Fruit fly (Drosophila melanogaster) whole organism, pupa: Measurements from ENCODE around the gene CG11052.
"Not testable (repeated sequence)": the region's sequence is repeated elsewhere in the genome, so short reads cannot be mapped to it uniquely, and the experiment has no call there.

Experiments
- CG10348 ChIP-seq: fragments of 200-800 bp; sonication (Bioruptor generic); IDR thresholded peaks from 2 replicates; pipeline ENCODE4 v1.3.6; 2022; ENCODE audit warnings: missing biosample characterization, missing genetic modification characterization
- CG12605 ChIP-seq: fragments of 200-800 bp; sonication (Bioruptor generic); IDR thresholded peaks from 2 replicates; pipeline ENCODE4 v1.3.6; 2022; ENCODE audit warnings: missing biosample characterization, missing genetic modification characterization
- CG13204 ChIP-seq: fragments of 200-800 bp; sonication (Bioruptor generic); optimal IDR thresholded peaks from 2 replicates; lab custom pipeline; 2018; ENCODE audit warnings: missing biosample characterization, mild to moderate bottlenecking, missing genetic modification characterization, moderate library complexity
- CG14655 ChIP-seq: fragments of 200-800 bp; sonication (Bioruptor generic); optimal IDR thresholded peaks from 3 replicates; lab custom pipeline; 2017; ENCODE audit warnings: mild to moderate bottlenecking, missing biosample characterization, missing genetic modification reagents, missing genetic modification characterization
- CG15710 ChIP-seq: fragments of 200-800 bp; sonication (Bioruptor generic); optimal IDR thresholded peaks from 2 replicates; lab custom pipeline; 2018; ENCODE audit warnings: missing biosample characterization, mild to moderate bottlenecking, missing genetic modification characterization, moderate library complexity
- CG17806 ChIP-seq: fragments of 200-800 bp; sonication (Bioruptor generic); optimal IDR thresholded peaks from 2 replicates; lab custom pipeline; 2018; ENCODE audit warnings: missing biosample characterization, mild to moderate bottlenecking, missing genetic modification characterization, moderate library complexity
- CG32121 ChIP-seq: fragments of 200-800 bp; sonication (Bioruptor generic); IDR thresholded peaks from 2 replicates; pipeline ENCODE4 v1.3.6; 2022; ENCODE audit warnings: missing biosample characterization, missing genetic modification characterization
- CG34367 ChIP-seq: fragments of 200-800 bp; sonication (Bioruptor generic); optimal IDR thresholded peaks from 2 replicates; lab custom pipeline; 2018; ENCODE audit warnings: missing biosample characterization, mild to moderate bottlenecking, missing genetic modification characterization
- CG4496 ChIP-seq: fragments of 200-800 bp; sonication (Bioruptor generic); IDR thresholded peaks from 3 replicates; pipeline ENCODE4 v1.3.6; 2022; ENCODE audit warnings: missing biosample characterization, missing genetic modification characterization
- CG8159 ChIP-seq: fragments of 200-800 bp; sonication (Bioruptor generic); optimal IDR thresholded peaks from 3 replicates; lab custom pipeline; 2018; ENCODE audit warnings: missing biosample characterization, mild to moderate bottlenecking, missing genetic modification characterization, moderate library complexity
- CG8301 ChIP-seq: fragments of 200-800 bp; sonication (Bioruptor generic); optimal IDR thresholded peaks from 2 replicates; lab custom pipeline; 2018; ENCODE audit warnings: missing biosample characterization, mild to moderate bottlenecking, missing genetic modification characterization
- CG9948 ChIP-seq: fragments of 200-800 bp; sonication (Bioruptor generic); optimal IDR thresholded peaks from 2 replicates; lab custom pipeline; 2018; ENCODE audit warnings: missing biosample characterization, mild to moderate bottlenecking, missing genetic modification characterization, moderate library complexity
- D1 ChIP-seq: fragments of 200-800 bp; sonication (Bioruptor generic); optimal IDR thresholded peaks from 2 replicates; lab custom pipeline; 2018; ENCODE audit warnings: missing biosample characterization, mild to moderate bottlenecking, missing genetic modification characterization, moderate library complexity
- EcR ChIP-seq: fragments of 200-800 bp; sonication (Bioruptor generic); optimal IDR thresholded peaks from 3 replicates; lab custom pipeline; 2019; ENCODE audit warnings: missing biosample characterization, missing genetic modification characterization, mild to moderate bottlenecking, moderate library complexity, missing genetic modification reagents
- Ets98B ChIP-seq: fragments of 200-800 bp; sonication (Bioruptor generic); IDR thresholded peaks from 2 replicates; pipeline ENCODE4 v1.3.6; 2022; ENCODE audit warnings: missing biosample characterization, missing genetic modification characterization
- Pif1A ChIP-seq: fragments of 200-800 bp; sonication (Bioruptor generic); optimal IDR thresholded peaks from 3 replicates; lab custom pipeline; 2016; ENCODE audit warnings: missing biosample characterization, missing genetic modification characterization
- Pif1B ChIP-seq: fragments of 200-800 bp; sonication (Bioruptor generic); optimal IDR thresholded peaks from 3 replicates; lab custom pipeline; 2016; ENCODE audit warnings: missing biosample characterization, missing genetic modification characterization
- Snoo ChIP-seq: fragments of 200-800 bp; sonication (Bioruptor generic); optimal IDR thresholded peaks from 3 replicates; lab custom pipeline; 2017; ENCODE audit warnings: missing biosample characterization, mild to moderate bottlenecking, missing genetic modification characterization, inconsistent platforms
- fd96Ca ChIP-seq: fragments of 200-800 bp; sonication (Bioruptor generic); IDR thresholded peaks from 3 replicates; pipeline ENCODE4 v1.3.6; 2022; ENCODE audit warnings: missing biosample characterization, missing genetic modification characterization
- gl ChIP-seq: fragments of 200-800 bp; sonication (Bioruptor generic); optimal IDR thresholded peaks from 2 replicates; lab custom pipeline; 2018; ENCODE audit warnings: missing biosample characterization, mild to moderate bottlenecking, missing genetic modification characterization
- rn ChIP-seq: fragments of 200-800 bp; sonication (Bioruptor generic); IDR thresholded peaks from 2 replicates; pipeline ENCODE4 v1.3.6; 2022; ENCODE audit warnings: missing biosample characterization, missing genetic modification characterization

CG11052 gene

dm6 chr3R:8009080-8009620 lies at the start of gene CG11052, which contains the start of gene CG3223:
Gene CG11052 (minus strand): TSS chr3R:8009297.
Gene CG3223 (plus strand): TSS chr3R:8009400.
- TF ChIP-seq D1, result no peak
- peak; percentile 17 for TF ChIP-seq Snoo (tag; lab: Kevin White, UChicago)
- TF ChIP-seq CG4496 (GFP tag; lab: Robert Waterston, UW), result peak; percentile 36; the same call in 1 of the 3 replicates
- no peak for TF ChIP-seq CG15710
- peak; percentile 94 for TF ChIP-seq EcR (GFP tag; lab: Kevin White, UChicago)
- no peak for TF ChIP-seq Pif1A (GFP tag; lab: Kevin White, UChicago)
- 0 out of 2 replicates have a peak, but pooled peaks have one; percentile 6 for TF ChIP-seq Ets98B (GFP tag; lab: Robert Waterston, UW)
- TF ChIP-seq CG32121 (GFP tag; lab: Robert Waterston, UW), result no peak

dm6 chr3R:8049373-8049772 lies 40.3 kb upstream of the CG11052 start, which contains the start of gene CG43061:
Gene CG43061 (plus strand): TSS chr3R:8049673.
- not testable (repeated sequence) for TF ChIP-seq CG9948 (tag; lab: Kevin White, UChicago); CG34367 (tag; lab: Kevin White, UChicago); rn (GFP tag; lab: Robert Waterston, UW)

dm6 chr3R:8048867-8049266 lies 39.8 kb upstream of the CG11052 start, which contains the start of gene CG43618:
Gene CG43618 (plus strand): TSS chr3R:8049167.
- not testable (repeated sequence) for TF ChIP-seq CG14655 (GFP tag; lab: Kevin White, UChicago); CG34367 (tag; lab: Kevin White, UChicago); CG17806 (tag; lab: Kevin White, UChicago)
- TF ChIP-seq, all 21 proteins: peak for 0; not testable (repeated sequence) for 21

DNA sequence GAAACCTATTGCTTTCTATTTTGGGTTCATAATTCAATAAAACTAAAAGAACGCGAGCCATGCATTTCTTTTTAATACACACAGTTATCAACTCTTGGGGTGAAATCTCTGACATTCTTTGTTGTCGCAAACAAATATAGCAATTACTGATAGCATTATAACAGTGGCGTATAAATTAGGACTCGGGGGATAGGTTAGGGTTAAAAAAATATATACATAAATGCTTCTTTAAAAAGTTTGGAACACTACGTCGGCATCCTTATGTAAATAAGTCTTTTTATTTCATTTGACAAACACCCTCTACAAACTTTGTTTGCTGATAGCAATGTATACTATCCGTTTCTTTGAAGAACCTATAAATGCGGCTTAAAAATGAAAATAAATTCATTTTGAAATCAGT lies 31.7 kb upstream of the CG11052 start, which contains the start of gene CG43060:
Gene CG43060, plus strand, starts transcription at position 382 of the 400 bp plus-strand sequence.
- no peak for TF ChIP-seq CG32121 (GFP tag; lab: Robert Waterston, UW)
- TF ChIP-seq CG13204, result no peak
- TF ChIP-seq CG10348 (GFP tag; lab: Robert Waterston, UW), result no peak
- TF ChIP-seq gl, result no peak
- peak; percentile 50; the same call in 2 of the 3 replicates for TF ChIP-seq CG4496 (GFP tag; lab: Robert Waterston, UW)
- TF ChIP-seq fd96Ca (GFP tag; lab: Robert Waterston, UW), result no peak
- no peak for TF ChIP-seq CG34367 (tag; lab: Kevin White, UChicago)
- TF ChIP-seq CG17806 (tag; lab: Kevin White, UChicago), result peak; percentile 29
- TF ChIP-seq D1, result no peak
- no peak for TF ChIP-seq CG9948 (tag; lab: Kevin White, UChicago)
- no peak for TF ChIP-seq rn (GFP tag; lab: Robert Waterston, UW)
- peak; percentile 24; the same call in 1 of the 2 replicates for TF ChIP-seq Ets98B (GFP tag; lab: Robert Waterston, UW)
- peak; percentile 31 for TF ChIP-seq CG8159
- TF ChIP-seq CG12605 (GFP tag; lab: Robert Waterston, UW), result no peak
- no peak for TF ChIP-seq Pif1A (GFP tag; lab: Kevin White, UChicago)
- TF ChIP-seq CG14655 (GFP tag; lab: Kevin White, UChicago), result peak; percentile 38
- TF ChIP-seq EcR (GFP tag; lab: Kevin White, UChicago), result no peak
- TF ChIP-seq Pif1B (GFP tag; lab: Kevin White, UChicago), result no peak
- no peak for TF ChIP-seq CG15710
- TF ChIP-seq Snoo (tag; lab: Kevin White, UChicago), result no peak
- peak; percentile 22 for TF ChIP-seq CG8301

dm6 chr3R:8038927-8039326 lies 29.8 kb upstream of the CG11052 start:
- TF ChIP-seq Ets98B (GFP tag; lab: Robert Waterston, UW), result peak; percentile 30
- TF ChIP-seq CG17806 (tag; lab: Kevin White, UChicago), result no peak
- TF ChIP-seq fd96Ca (GFP tag; lab: Robert Waterston, UW), result no peak
- TF ChIP-seq CG13204, result no peak
- no peak for TF ChIP-seq D1
- no peak for TF ChIP-seq Pif1B (GFP tag; lab: Kevin White, UChicago)
- TF ChIP-seq CG32121 (GFP tag; lab: Robert Waterston, UW), result no peak
- TF ChIP-seq EcR (GFP tag; lab: Kevin White, UChicago), result no peak
- no peak for TF ChIP-seq CG14655 (GFP tag; lab: Kevin White, UChicago)
- TF ChIP-seq CG8159, result no peak
- TF ChIP-seq CG12605 (GFP tag; lab: Robert Waterston, UW), result no peak
- 0 out of 3 replicates have a peak, but pooled peaks have one; percentile 12 for TF ChIP-seq CG4496 (GFP tag; lab: Robert Waterston, UW)
- TF ChIP-seq CG8301, result no peak
- no peak for TF ChIP-seq CG34367 (tag; lab: Kevin White, UChicago)

dm6 chr3R:8037896-8038295 lies 28.8 kb upstream of the CG11052 start:
- TF ChIP-seq CG8301 (peak; percentile 71), Pif1A (GFP tag; lab: Kevin White, UChicago) (peak; percentile 40), CG17806 (tag; lab: Kevin White, UChicago) (peak; percentile 59), CG4496 (GFP tag; lab: Robert Waterston, UW) (peak; percentile 86), EcR (GFP tag; lab: Kevin White, UChicago) (no peak), CG32121 (GFP tag; lab: Robert Waterston, UW) (peak; percentile 81), Snoo (tag; lab: Kevin White, UChicago) (peak; percentile 1), CG9948 (tag; lab: Kevin White, UChicago) (peak; percentile 49), fd96Ca (GFP tag; lab: Robert Waterston, UW) (peak; percentile 43; the same call in 2 of the 3 replicates), CG14655 (GFP tag; lab: Kevin White, UChicago) (peak; percentile 58), CG8159 (peak; percentile 64), CG10348 (GFP tag; lab: Robert Waterston, UW) (no peak; the same call in 1 of the 2 replicates), D1 (no peak), rn (GFP tag; lab: Robert Waterston, UW) (peak; percentile 61; the same call in 1 of the 2 replicates), gl (no peak), CG15710 (peak; percentile 4), Ets98B (GFP tag; lab: Robert Waterston, UW) (peak; percentile 85), CG13204 (no peak), CG12605 (GFP tag; lab: Robert Waterston, UW) (peak; percentile 79), CG34367 (tag; lab: Kevin White, UChicago) (peak; percentile 22), Pif1B (GFP tag; lab: Kevin White, UChicago) (peak; percentile 37)
